Fruit fly (Drosophila melanogaster): ENCODE results near the gene Gs1.

Gene Gs1

dm6 chr2L:166115-167069 is 34.5 kb downstream of the Gs1 start (continued):
- peak; percentile 57 to 60 for TF ChIP-seq dl (GFP tag; optimal IDR thresholded peaks at IDR 0.05; ENCODE audit: insufficient read depth in 1 of 2, partially characterized antibody in 2 of 2)
- no peak for TF ChIP-seq Dfd (GFP tag; optimal IDR thresholded peaks at IDR 0.05)
- no peak for TF ChIP-seq usp (GFP tag; optimal IDR thresholded peaks at IDR 0.05)

DNA sequence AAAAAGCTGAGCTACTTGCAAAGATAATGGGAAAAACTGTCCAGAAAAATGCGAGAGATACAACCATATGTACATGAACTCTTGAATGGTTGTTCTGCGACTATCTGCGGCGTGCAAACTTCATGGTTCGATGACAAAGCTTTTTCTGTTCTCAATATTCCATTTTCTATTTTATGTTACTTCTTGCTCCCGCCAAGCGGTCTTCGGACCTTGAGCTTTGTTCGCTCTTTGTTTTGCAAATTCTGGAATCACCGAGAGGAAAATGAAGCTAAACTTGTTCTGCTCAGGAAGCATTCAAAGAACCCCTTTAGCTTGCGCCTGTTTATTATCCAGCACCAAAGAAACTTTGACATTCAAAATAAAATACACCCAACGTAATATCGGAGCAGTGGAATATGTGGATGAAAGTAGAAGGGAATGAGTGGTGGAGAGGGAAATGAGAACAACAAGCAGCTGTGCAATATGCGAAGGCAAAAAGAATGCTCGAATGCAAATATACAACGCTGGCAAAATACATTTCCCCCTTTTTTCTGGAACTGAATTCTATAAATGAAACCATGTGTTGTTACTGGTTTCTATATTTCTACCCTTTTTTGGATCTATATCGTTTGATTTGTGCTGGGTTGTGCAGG is 36.5 kb downstream of the Gs1 start:
- TF ChIP-seq CrebA (GFP tag; optimal IDR thresholded peaks at IDR 0.05; ENCODE audit: borderline replicate concordance): no peak
- TF ChIP-seq Myc (optimal IDR thresholded peaks at IDR 0.05): no peak
- TF ChIP-seq rgr (GFP tag; optimal IDR thresholded peaks at IDR 0.05): no peak
- TF ChIP-seq brk (GFP tag; optimal IDR thresholded peaks at IDR 0.05): peak; percentile 40
- TF ChIP-seq OdsH (GFP tag; optimal IDR thresholded peaks at IDR 0.05): no peak
- no peak for TF ChIP-seq Rel (GFP tag; optimal IDR thresholded peaks at IDR 0.05)
- TF ChIP-seq Rel (tag; optimal IDR thresholded peaks at IDR 0.05): no peak
- peak; percentile 11 for TF ChIP-seq Hnf4 (GFP tag; optimal IDR thresholded peaks at IDR 0.05)
- TF ChIP-seq woc (GFP tag; optimal IDR thresholded peaks at IDR 0.05): no peak
- TF ChIP-seq Sp1 (GFP tag; optimal IDR thresholded peaks at IDR 0.05): no peak
- TF ChIP-seq jim (GFP tag; optimal IDR thresholded peaks at IDR 0.05): no peak
- peak; percentile 13 for TF ChIP-seq sage (GFP tag; optimal IDR thresholded peaks at IDR 0.05)
- peak; percentile 57 for TF ChIP-seq Hr83 (GFP tag; optimal IDR thresholded peaks at IDR 0.05; ENCODE audit: poor library complexity, severe bottlenecking)

- TF ChIP-seq tai (GFP tag; optimal IDR thresholded peaks at IDR 0.05) (peak; percentile 41), dl (GFP tag; optimal IDR thresholded peaks at IDR 0.05; ENCODE audit: insufficient read depth in 1 of 2, partially characterized antibody in 2 of 2) (no peak), Vsx2 (GFP tag; optimal IDR thresholded peaks at IDR 0.05; ENCODE audit: partially characterized antibody) (no peak), GATAd (GFP tag; optimal IDR thresholded peaks at IDR 0.05) (no peak), Sp1 (GFP tag; optimal IDR thresholded peaks at IDR 0.05) (no peak), CrebA (GFP tag; optimal IDR thresholded peaks at IDR 0.05; ENCODE audit: borderline replicate concordance) (peak; percentile 56), brk (GFP tag; optimal IDR thresholded peaks at IDR 0.05) (no peak), sage (GFP tag; optimal IDR thresholded peaks at IDR 0.05) (peak; percentile 0), Rel (GFP tag; optimal IDR thresholded peaks at IDR 0.05) (peak; percentile 4), Rel (tag; optimal IDR thresholded peaks at IDR 0.05) (peak; percentile 6)
Measured at dm6 chr2L:170383-170782, 38.5 kb downstream of the Gs1 start.

DNA sequence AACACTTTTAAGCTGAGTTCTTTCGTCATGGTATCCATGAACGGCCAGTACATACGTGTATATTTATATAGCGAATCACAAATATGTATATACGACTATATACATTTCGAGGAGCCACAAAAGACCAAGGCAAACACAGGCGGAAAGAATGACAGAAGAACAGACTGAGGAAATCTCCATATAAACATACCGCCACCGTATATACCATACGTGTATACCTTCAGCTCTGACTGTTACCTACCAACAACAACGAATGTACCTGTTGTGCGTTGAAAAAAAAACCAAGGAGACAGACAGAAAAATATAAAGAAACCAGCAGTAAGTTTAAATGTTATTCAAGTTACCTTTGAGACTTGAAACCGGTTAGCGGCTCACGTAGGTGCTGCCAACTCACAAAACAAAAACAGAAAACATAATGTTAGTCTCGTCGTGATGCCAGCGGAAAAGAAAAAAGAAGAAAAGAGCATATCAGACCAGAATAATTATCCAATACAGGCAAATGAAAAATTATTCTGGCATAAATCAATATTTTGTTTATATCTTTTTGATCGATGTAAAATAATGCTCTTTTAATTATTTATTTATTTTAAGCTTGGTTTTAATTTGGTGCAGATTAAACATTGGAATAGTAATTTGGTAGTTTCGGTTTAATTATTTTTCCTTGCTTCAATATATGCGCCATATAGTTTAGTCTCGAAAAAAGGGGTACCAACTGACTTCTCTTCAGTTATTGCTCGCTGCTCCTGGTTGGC is 39.8 kb downstream of the Gs1 start:
- TF ChIP-seq br (GFP tag; optimal IDR thresholded peaks at IDR 0.05): peak; percentile 6
- peak; percentile 6 for TF ChIP-seq Jra (GFP tag; optimal IDR thresholded peaks at IDR 0.05)
- no peak for TF ChIP-seq Mio (GFP tag; optimal IDR thresholded peaks at IDR 0.05)
- peak; percentile 3 for TF ChIP-seq jim (GFP tag; optimal IDR thresholded peaks at IDR 0.05)
- peak; percentile 49 for TF ChIP-seq Hnf4 (GFP tag; optimal IDR thresholded peaks at IDR 0.05)
- peak; percentile 3 for TF ChIP-seq CG32264 (GFP tag; optimal IDR thresholded peaks at IDR 0.05)
- peak; percentile 73 for TF ChIP-seq Hr83 (GFP tag; optimal IDR thresholded peaks at IDR 0.05; ENCODE audit: poor library complexity, severe bottlenecking)
- peak; percentile 11 for TF ChIP-seq rgr (GFP tag; optimal IDR thresholded peaks at IDR 0.05)
- no peak for TF ChIP-seq HLH106 (tag; optimal IDR thresholded peaks at IDR 0.05)
- peak; percentile 56 for TF ChIP-seq fru (GFP tag; optimal IDR thresholded peaks at IDR 0.05)
- peak in 1 of 2 experiments; percentile 10 for TF ChIP-seq dl (GFP tag; optimal IDR thresholded peaks at IDR 0.05; ENCODE audit: insufficient read depth in 1 of 2, partially characterized antibody in 2 of 2)
- TF ChIP-seq foxo (GFP tag; optimal IDR thresholded peaks at IDR 0.05): peak in 1 of 2 experiments; percentile 38
- peak; percentile 43 for TF ChIP-seq woc (GFP tag; optimal IDR thresholded peaks at IDR 0.05)
- TF ChIP-seq Myc (optimal IDR thresholded peaks at IDR 0.05): no peak
- peak; percentile 48 for TF ChIP-seq tai (GFP tag; optimal IDR thresholded peaks at IDR 0.05)
- TF ChIP-seq Sp1 (GFP tag; optimal IDR thresholded peaks at IDR 0.05): peak; percentile 31
- no peak for TF ChIP-seq Hr78 (GFP tag; optimal IDR thresholded peaks at IDR 0.05)
- no peak for TF ChIP-seq lola (GFP tag; optimal IDR thresholded peaks at IDR 0.05)
- no peak for TF ChIP-seq dmrt93B (GFP tag; optimal IDR thresholded peaks at IDR 0.05)
- peak; percentile 50 for TF ChIP-seq psq (GFP tag; optimal IDR thresholded peaks at IDR 0.05)
- peak; percentile 18 for TF ChIP-seq Dif (GFP tag; optimal IDR thresholded peaks at IDR 0.05; ENCODE audit: partially characterized antibody)
- peak; percentile 74 for TF ChIP-seq brk (GFP tag; optimal IDR thresholded peaks at IDR 0.05)
- peak; percentile 22 for TF ChIP-seq sage (GFP tag; optimal IDR thresholded peaks at IDR 0.05)
- TF ChIP-seq Abd-B (GFP tag; optimal IDR thresholded peaks at IDR 0.05): no peak
- peak; percentile 50 for TF ChIP-seq OdsH (GFP tag; optimal IDR thresholded peaks at IDR 0.05)
- peak; percentile 1 for TF ChIP-seq pan (optimal IDR thresholded peaks at IDR 0.05)
- peak; percentile 22 for TF ChIP-seq ey (GFP tag; optimal IDR thresholded peaks at IDR 0.05)
- TF ChIP-seq CG9705 (GFP tag; optimal IDR thresholded peaks at IDR 0.05): no peak
- peak; percentile 41 for TF ChIP-seq h (GFP tag; optimal IDR thresholded peaks at IDR 0.05)

Data from whole organism, wandering third instar larva.